Fruit fly (Drosophila melanogaster): Measurements from ENCODE around the gene CG6865.
A peak's percentile ranks its signal among the peaks of the same experiment; 100 is the strongest.

CG6865 gene

dm6 chr3L:18846272-18846741 lies 17.1 kb upstream of the CG6865 start (continued):
- TF ChIP-seq tap (tag; optimal IDR thresholded peaks at IDR 0.05) (peak; percentile 10), CTCF (GFP tag; optimal IDR thresholded peaks at IDR 0.05) (peak; percentile 80), HLHmδ (GFP tag; optimal IDR thresholded peaks at IDR 0.05) (no peak), gsb (GFP tag; IDR thresholded peaks at IDR 0.05) (no peak), CG18262 (tag; optimal IDR thresholded peaks at IDR 0.05) (peak; percentile 28), CG6813 (GFP tag; optimal IDR thresholded peaks at IDR 0.05) (peak; percentile 53), Asciz (GFP tag; optimal IDR thresholded peaks at IDR 0.05) (peak; percentile 3), vnd (GFP tag; IDR thresholded peaks at IDR 0.05; ENCODE audit: partially characterized antibody) (peak; percentile 28; the same call in 1 of the 3 replicates), mirr (GFP tag; optimal IDR thresholded peaks at IDR 0.05) (peak; percentile 45), Trl (optimal IDR thresholded peaks at IDR 0.05) (peak; percentile 78 to 96), Trl (GFP tag; optimal IDR thresholded peaks at IDR 0.05) (no peak), CG14860 (GFP tag; IDR thresholded peaks at IDR 0.05; ENCODE audit: partially characterized antibody) (peak; percentile 14; the same call in 1 of the 3 replicates), CG2712 (tag; optimal IDR thresholded peaks at IDR 0.05) (peak; percentile 12), CG18599 (GFP tag; optimal IDR thresholded peaks at IDR 0.05) (peak; percentile 14), CG14050 (GFP tag; IDR thresholded peaks at IDR 0.05) (no peak), D19A (tag; optimal IDR thresholded peaks at IDR 0.05) (peak; percentile 2), gem (tag; optimal IDR thresholded peaks at IDR 0.05) (peak; percentile 2), row (GFP tag; IDR thresholded peaks at IDR 0.05) (peak; percentile 30; the same call in 1 of the 3 replicates), CG31441 (GFP tag; IDR thresholded peaks at IDR 0.05) (peak; percentile 52), sd (tag; optimal IDR thresholded peaks at IDR 0.05) (peak; percentile 46), CG2875 (GFP tag; optimal IDR thresholded peaks at IDR 0.05) (no peak), sens (GFP tag) (peak; percentile 38), PHDP (tag; optimal IDR thresholded peaks at IDR 0.05) (peak; percentile 15), Hr78 (GFP tag; optimal IDR thresholded peaks at IDR 0.05) (peak in 1 of 2 experiments; percentile 22), cg (GFP tag; optimal IDR thresholded peaks at IDR 0.05) (peak; percentile 45), Meics (GFP tag; optimal IDR thresholded peaks at IDR 0.05) (peak; percentile 27), Jarid2 (GFP tag; optimal IDR thresholded peaks at IDR 0.05) (peak; percentile 0), sug (tag; optimal IDR thresholded peaks at IDR 0.05) (peak; percentile 20), yki (optimal IDR thresholded peaks at IDR 0.05) (peak; percentile 40), CG3065 (GFP tag; optimal IDR thresholded peaks at IDR 0.05) (no peak), Bgb (GFP tag; IDR thresholded peaks at IDR 0.05; ENCODE audit: partially characterized antibody) (peak; percentile 9; the same call in 1 of the 2 replicates), CG3163 (GFP tag; optimal IDR thresholded peaks at IDR 0.05) (peak; percentile 56), Sox100B (GFP tag; optimal IDR thresholded peaks at IDR 0.05) (no peak), CG13287 (GFP tag; IDR thresholded peaks at IDR 0.05; ENCODE audit: partially characterized antibody) (peak; percentile 34; the same call in 1 of the 2 replicates), abd-A (tag; optimal IDR thresholded peaks at IDR 0.05) (peak; percentile 13), CG13894 (tag; optimal IDR thresholded peaks at IDR 0.05) (peak; percentile 42), Ravus (GFP tag; IDR thresholded peaks at IDR 0.05) (no peak), E2f2 (GFP tag; IDR thresholded peaks at IDR 0.05) (no peak)

DNA sequence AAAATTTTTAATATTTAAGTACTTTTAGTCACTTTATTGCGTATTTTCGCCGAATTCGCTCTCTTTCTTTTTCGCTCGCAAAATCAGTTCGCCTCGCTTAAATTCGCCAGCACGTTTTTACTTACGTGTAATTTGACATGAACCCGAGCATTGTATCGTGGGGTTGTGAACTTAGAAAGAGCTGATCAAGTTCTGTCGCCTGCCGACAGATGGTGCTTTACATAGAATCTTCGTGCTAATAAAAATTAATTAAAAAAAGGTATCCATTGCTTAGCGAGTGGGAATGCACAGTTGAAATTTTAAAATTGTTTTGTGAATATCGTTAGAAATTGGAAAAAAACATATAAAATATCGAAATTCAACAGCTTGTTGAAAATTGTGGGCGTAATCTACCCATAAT lies 15.0 kb upstream of the CG6865 start:
- TF ChIP-seq ranshi (GFP tag; IDR thresholded peaks at IDR 0.05) (no peak; the same call in 1 of the 2 replicates), CG3407 (GFP tag; optimal IDR thresholded peaks at IDR 0.05) (peak; percentile 44), CG7963 (GFP tag; IDR thresholded peaks at IDR 0.05; ENCODE audit: partially characterized antibody) (no peak), schlank (tag; optimal IDR thresholded peaks at IDR 0.05) (no peak), lov (optimal IDR thresholded peaks at IDR 0.05) (no peak), lov (GFP tag; IDR thresholded peaks at IDR 0.05) (no peak; the same call in 2 of the 3 replicates), nerfin-2 (GFP tag; IDR thresholded peaks at IDR 0.05; ENCODE audit: partially characterized antibody) (no peak), maf-S (GFP tag; optimal IDR thresholded peaks at IDR 0.05) (peak; percentile 58), CG11696 (GFP tag; IDR thresholded peaks at IDR 0.05) (no peak), CG7786 (GFP tag; optimal IDR thresholded peaks at IDR 0.05) (peak; percentile 49), CG11247 (GFP tag; IDR thresholded peaks at IDR 0.05) (no peak), cg (GFP tag; optimal IDR thresholded peaks at IDR 0.05) (no peak), pho (GFP tag; optimal IDR thresholded peaks at IDR 0.05) (peak; percentile 60), CG17186 (GFP tag; optimal IDR thresholded peaks at IDR 0.05) (no peak), sug (tag; optimal IDR thresholded peaks at IDR 0.05) (no peak), abd-A (tag; optimal IDR thresholded peaks at IDR 0.05) (no peak), sr (GFP tag; IDR thresholded peaks at IDR 0.05) (no peak)
